Worm (Caenorhabditis elegans) whole organism, L4 larva: ENCODE data around the gene C34D4.4.

Experiments
- R02D3.7 ChIP-seq: fragments of 150-350 bp; sonication (generic microtip); optimal IDR thresholded peaks from 3 replicates; lab custom pipeline; 2014; ENCODE audit warnings: missing biosample characterization, missing genetic modification characterization
- ama-1 ChIP-seq: fragments of 150-350 bp; optimal IDR thresholded peaks from 2 replicates; lab custom pipeline; 2014; ENCODE audit warnings: inconsistent platforms, mixed read lengths
- daf-19 ChIP-seq: fragments of 200-800 bp; sonication (Bioruptor generic); conservative IDR thresholded peaks from 2 replicates; pipeline ENCODE4 v1.3.6; 2022; ENCODE audit warnings: missing genetic modification characterization, missing compliant biosample characterization
- zfp-3 ChIP-seq: fragments of 200-800 bp; sonication (Bioruptor generic); conservative IDR thresholded peaks from 2 replicates; pipeline ENCODE4 v1.3.6; 2022; ENCODE audit warnings: missing genetic modification reagents, missing genetic modification characterization, missing compliant biosample characterization

- TF ChIP-seq zfp-3 (GFP tag; lab: Robert Waterston, UW) (no peak), R02D3.7 (tag; lab: Kevin White, UChicago) (no peak), ama-1 (lab: Kevin White, UChicago) (no peak), daf-19 (GFP tag; lab: Robert Waterston, UW) (no peak)
Observed at ce11 chrIV:7188030-7188429, 38.9 kb downstream of the C34D4.4 start, which contains the start of gene C42D4.13.
